Fruit fly (Drosophila melanogaster) S2 (cell line): ENCODE data around the gene SrpRbeta.

Source experiments
- CG8478 ChIP-seq: fragments of >200 bp; optimal IDR thresholded peaks from 2 replicates; lab custom pipeline; 2018
- CTCF ChIP-seq, 2 experiments: fragments of >200 bp; optimal IDR thresholded peaks; 2 replicates each; lab custom pipeline; 2018

SrpRbeta gene

DNA sequence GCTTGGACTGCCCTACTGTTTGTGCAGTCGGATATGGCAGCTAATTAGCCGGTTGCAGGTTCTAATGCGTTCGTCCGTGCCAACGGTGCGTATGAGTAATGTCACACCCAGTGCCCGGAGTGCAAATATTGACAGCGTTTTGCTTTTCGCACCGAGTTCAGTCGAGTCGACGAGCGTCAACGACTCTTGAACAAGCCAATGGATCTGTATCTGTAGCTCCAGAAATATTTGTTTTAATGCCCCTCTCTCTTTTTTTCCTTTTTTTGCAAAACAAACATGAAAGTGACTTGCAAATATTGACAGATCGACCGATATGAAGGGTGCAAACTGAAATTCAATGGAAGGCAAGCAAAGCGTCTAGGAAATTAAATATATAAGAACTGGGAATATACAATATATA lies 17.6 kb downstream of the SrpRbeta start:
- no peak for TF ChIP-seq CG8478
- TF ChIP-seq CTCF (optimal IDR thresholded peaks at IDR 0.05; lab: Kevin White, UChicago) = no peak

DNA sequence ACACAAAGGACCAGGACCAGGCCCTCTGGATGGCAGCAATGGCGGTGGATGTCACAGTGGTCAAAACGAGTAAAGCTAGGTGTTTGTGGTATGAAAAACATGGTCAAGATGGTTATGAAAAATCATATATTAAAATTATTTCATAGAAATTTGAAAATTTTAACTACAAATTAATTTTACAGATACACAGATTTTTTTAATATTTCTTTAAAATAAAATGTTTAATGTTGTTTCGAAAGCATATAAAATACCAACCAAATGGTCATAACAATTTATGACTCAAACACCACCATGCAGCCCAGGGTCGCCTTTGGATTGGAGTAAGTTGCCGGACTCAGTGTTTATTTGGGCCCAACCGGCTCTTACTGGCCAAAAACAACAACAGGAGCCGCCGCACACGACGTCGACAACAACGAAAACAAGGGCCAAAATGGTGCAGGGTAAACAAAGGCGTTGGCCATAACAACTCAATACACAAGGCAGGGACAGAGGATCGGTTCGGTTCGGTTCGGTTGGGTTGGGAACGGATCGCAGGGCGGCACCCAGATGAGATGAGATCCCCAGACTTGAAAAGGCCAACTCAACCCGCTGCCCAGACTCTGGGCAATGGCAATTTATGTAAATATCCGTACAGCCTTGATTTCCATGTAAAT lies 18.2 kb downstream of the SrpRbeta start:
- TF ChIP-seq CTCF (optimal IDR thresholded peaks at IDR 0.05; lab: Kevin White, UChicago) (no peak), CG8478 (no peak)

DNA sequence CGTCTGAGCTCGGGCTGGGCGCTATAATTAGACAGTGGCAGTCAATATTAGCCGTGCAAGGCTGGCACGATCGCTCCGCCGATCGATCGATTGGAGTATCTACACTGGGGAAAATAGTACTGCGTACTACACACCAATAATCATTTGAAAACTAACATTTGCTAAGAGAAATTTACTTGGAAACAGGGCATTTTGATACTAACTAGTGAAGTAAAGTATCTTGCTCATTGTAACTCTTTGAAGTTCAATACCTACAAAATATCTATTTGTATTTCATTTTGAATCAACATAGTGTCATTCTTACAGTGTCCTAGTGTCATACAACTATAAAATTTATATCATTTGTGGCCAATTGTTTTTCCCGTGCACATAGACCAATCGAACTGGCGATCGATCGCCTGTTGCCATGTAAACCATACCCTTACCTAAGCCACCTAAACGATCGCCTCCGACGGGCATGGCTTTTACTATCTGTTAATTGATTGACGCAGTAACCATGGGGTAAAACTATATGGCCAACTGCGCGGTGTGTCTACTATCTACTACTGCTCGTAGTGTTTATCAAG lies 19.3 kb downstream of the SrpRbeta start:
- no peak for TF ChIP-seq CTCF (optimal IDR thresholded peaks at IDR 0.05; lab: Kevin White, UChicago)
- TF ChIP-seq CG8478 = no peak

DNA sequence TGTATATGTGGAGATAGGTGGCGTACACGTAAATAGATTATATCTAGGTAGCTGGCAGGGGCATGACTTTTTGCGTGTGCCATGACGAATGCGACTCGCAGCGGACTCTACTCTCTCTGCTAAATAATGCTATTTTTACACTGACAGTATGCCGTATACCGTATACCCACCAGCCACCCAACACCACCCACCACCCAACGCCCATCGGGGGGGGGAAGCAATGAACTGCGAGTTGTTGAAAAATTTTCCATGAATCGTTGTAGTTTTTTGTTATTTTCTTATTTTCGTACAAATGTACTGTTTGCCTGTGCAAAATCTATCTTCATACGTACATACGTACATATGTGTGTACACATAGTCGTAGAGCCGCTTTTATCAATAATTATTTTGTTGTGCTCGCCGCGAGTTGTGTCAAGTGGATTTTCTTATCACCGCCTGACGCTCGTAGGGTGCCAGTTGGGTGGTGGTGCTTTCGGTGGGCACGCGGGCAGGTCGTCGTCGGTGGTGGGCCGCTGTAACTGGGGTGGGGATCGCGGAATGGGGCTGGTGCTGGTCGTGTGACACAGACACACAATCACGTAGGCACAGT lies 19.9 kb downstream of the SrpRbeta start:
- TF ChIP-seq CG8478 (no peak), CTCF (optimal IDR thresholded peaks at IDR 0.05; lab: Kevin White, UChicago) (no peak)

DNA sequence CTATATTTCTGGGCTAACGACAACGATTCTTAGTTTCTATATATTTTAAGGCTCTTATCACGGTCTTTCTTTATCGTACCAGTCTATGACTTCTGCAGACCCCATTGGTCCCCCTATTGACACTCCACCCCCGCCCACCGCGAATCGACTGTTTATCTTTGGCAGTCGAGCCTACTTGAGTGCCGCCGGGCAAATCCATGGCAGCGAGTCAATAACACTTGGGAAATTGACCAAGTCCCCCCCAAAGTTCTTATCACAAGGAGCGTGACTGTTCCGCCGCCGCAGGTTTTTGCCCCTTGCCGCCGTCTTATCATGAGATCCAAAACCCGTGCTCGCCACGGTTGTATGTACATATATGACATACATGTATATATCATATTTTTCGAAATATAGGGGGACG lies 20.4 kb downstream of the SrpRbeta start:
- TF ChIP-seq CTCF (optimal IDR thresholded peaks at IDR 0.05; lab: Kevin White, UChicago) (no peak), CG8478 (no peak)

DNA sequence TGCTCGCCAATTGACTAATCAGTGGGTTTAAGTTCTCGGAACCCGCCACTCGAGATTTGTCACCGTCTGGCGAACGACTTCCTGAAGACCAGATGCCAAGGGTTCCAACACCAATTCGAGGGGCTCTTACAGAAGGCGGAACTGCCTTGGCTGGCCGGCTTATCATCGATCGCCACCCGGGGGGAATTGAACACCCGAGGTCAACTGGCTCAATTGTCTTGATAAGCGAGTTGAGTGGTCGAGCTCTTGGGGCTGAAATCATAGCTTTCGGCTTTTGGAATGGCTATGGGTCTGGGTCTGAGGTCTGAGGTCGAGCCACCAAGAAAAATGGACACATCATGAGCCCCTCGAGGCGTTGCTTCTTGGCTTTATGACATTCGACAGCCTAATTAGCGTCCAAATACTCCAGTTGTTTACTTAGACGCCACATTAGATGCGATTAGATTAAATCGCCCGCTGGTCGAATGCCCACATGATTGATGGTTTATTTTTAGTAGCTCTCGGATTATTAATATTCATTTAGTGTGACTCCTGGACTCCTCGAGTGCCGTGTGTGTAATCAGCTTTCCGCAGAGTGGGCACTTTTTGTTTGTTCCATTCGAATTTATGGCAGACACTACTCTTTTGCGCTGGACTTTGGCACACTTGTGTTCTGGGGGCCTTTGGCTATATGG lies 21.4 kb downstream of the SrpRbeta start:
- TF ChIP-seq CTCF (optimal IDR thresholded peaks at IDR 0.05; lab: Kevin White, UChicago) (no peak), CG8478 (no peak)

DNA sequence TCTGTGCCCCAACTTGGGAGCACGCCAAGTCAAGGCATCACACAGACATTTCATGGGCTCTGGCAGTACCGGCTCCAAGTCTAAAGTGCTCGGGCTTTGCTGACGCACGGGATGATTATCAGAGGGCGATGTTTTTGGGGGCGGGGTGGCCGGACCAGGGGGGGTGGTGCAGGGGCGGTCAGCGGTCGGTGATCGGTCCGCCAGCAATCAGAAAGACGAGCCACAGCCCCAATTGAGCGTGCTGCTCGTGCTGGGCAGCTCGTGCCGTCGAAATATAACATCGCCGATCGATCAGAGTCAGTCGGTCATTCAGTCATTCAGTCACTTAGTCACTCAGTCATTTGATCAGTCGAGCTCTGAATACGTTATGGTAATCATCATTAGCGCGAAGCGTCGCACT lies 22.2 kb downstream of the SrpRbeta start:
- TF ChIP-seq CTCF (optimal IDR thresholded peaks at IDR 0.05; lab: Kevin White, UChicago) = no peak
- no peak for TF ChIP-seq CG8478

DNA sequence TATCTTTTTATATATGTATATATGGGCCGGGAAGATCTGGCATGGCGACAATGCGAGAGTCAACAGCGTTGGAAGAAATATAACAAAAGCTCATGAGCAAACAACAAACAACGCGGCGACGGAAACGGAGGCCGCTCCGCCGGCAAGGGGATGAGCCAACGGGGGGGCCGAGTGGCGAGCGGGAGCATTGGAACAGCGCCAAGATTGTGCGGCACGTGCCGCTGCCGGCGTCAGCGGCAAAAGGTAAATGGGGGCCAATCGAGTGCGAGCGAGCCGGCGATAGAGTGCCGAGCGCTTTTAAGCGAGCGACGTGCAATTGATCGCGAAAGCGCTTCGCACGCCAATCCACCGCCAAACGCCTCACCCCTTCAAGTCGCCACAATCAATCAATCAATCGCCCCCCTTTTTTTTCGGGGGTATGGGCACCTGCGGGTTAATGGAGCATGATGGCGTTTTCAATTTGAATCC lies 23.5 kb downstream of the SrpRbeta start:
- TF ChIP-seq CG8478 = no peak
- TF ChIP-seq CTCF (optimal IDR thresholded peaks at IDR 0.05; lab: Kevin White, UChicago) = no peak

DNA sequence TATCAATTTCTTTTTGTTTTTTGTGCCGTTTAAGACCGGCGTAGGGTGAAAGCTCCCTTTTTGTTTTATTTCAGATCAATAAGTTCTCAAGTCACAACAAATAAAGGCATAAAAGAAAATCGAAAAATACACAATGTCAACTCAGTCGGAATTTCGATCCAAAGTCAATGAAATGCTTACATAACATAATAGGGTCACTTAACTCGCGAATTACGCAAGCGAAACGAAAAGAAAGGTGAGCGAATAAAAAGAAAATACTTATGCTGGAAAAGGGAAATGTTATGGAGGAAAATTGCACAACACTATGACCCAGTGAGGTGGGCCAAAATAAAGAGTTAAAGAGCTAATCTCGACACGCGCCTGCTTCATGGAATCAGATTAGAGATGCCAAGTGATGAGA lies 24.1 kb downstream of the SrpRbeta start:
- no peak for TF ChIP-seq CG8478
- no peak for TF ChIP-seq CTCF (optimal IDR thresholded peaks at IDR 0.05; lab: Kevin White, UChicago)

DNA sequence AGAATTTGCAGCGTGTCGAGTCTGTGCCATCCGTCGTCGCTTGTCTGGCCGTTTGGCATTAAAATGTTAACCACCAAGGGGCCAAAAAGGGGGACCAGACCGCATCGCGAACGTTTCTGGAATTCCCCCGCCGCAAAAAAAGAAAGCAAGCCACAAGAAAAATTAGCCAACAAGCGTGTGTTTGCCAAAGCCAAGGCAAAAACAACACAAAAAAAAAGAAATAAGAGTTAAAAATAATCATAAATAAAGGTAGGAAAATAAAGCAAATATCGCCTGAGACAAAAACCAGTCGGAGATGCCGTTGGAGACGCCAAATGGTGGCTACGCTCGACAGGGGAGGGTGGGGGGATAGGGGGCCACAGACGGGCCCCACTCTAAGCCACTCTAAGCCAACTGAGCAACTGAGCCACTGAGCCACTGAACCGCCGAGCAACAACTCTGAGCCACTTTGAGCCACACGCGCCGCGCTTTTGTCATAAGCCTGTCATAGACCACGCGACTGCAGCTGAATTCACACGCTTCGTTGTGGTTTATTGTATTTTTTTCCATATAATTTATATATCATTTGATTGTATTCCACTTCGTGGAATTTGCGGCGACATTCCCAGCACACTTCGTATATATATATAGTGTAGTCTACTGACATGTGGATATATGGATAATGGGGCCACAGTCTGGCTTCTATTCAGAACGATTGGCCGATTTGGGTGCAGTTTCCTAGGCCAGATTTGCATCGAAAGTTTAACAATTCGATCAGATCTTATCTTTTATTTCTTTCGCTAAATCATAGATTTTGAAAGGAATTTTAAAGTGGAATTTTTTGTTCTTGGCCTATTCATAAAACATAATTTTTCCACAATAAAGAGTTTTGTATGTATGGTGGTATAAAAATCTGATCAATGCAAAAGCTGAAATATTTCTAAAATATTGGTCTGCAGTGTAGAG lies 26.2 kb downstream of the SrpRbeta start:
- TF ChIP-seq CTCF (optimal IDR thresholded peaks at IDR 0.05; lab: Kevin White, UChicago) (no peak), CG8478 (no peak)

DNA sequence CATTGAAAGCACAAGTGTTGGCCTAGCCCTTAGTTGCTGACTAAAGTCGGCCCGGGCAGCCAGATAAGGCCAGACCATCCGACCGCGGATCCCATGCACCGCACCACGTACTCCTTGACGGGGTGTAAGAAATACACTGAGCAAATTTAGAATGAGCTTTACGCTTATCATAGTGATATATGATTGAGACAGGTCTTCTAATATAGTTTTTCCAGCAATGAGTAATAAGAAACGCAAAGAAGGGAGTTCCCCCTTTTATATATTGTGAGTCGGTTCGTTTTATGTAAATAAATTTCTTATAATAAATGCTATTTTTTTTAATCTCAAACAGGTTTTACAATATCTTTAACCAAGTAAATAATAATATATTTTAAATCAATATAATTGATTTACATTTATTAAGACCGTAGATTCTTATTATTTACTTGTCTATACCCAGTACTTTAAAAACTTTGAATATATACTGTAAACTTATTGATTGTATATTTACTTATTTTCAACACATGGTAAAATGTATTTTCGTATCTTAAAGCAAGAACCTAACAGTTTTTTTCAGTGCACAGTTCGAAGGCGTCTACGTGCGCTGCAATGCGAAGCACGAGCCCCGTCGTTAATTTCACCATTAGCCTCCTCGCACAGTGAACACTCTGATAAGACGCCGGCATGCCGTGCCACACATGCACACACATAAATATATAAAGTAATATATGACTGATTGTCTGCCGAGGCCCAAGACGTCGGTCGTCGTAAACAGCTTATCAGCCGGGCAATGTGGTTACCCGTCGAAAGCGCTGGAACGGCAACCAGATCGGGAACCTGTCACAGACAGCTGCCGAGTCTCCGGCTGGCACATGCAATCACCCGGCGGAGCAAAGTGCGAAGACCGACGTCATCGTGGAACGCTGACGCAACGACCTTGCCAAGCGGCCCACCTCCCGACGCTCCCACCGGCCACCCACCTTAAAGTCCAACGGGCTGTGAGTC lies 27.8 kb downstream of the SrpRbeta start:
- TF ChIP-seq CTCF (optimal IDR thresholded peaks at IDR 0.05; lab: Kevin White, UChicago) (no peak), CG8478 (no peak)

DNA sequence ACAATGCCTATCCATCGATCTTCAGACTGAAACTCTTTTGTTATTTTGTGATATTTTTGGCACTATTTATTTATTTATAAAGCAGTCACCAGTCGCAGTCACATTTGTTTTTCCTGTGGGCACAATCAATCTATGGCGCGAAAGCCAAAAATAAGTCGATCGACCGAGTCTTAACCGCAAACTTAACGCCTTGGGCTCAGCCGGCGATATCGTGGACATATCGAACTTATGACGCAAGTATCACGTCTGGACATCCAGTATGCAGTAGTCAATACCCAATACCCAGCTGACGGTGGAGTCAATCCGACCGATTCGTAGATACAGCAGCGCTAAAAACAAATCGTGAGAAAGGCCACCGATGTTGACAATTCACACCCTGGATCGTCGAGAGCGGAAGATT lies 29.4 kb downstream of the SrpRbeta start:
- TF ChIP-seq CG8478 = no peak
- no peak for TF ChIP-seq CTCF (optimal IDR thresholded peaks at IDR 0.05; lab: Kevin White, UChicago)

DNA sequence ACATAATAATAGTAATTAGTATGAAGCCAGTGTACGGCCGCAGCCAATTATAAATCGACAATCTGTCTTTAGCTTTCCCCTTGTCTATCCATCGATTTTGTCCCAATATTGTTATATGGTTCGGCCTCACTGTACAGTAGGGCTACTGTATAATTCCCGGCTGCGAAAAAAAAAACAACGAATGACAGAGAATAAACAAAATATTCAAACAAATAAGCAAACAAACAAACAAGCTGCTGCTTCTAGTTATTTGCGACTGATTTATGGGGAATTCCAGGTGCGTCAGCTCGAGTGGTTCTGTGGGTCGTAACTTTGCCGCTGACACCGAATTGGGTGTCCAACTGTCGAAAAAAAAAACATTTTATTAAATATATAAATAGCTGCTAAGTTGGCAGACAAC lies 30.4 kb downstream of the SrpRbeta start:
- TF ChIP-seq CG8478 (no peak), CTCF (optimal IDR thresholded peaks at IDR 0.05; lab: Kevin White, UChicago) (no peak)
